Fruit fly (Drosophila melanogaster): ENCODE measurements around the gene del.

DNA sequence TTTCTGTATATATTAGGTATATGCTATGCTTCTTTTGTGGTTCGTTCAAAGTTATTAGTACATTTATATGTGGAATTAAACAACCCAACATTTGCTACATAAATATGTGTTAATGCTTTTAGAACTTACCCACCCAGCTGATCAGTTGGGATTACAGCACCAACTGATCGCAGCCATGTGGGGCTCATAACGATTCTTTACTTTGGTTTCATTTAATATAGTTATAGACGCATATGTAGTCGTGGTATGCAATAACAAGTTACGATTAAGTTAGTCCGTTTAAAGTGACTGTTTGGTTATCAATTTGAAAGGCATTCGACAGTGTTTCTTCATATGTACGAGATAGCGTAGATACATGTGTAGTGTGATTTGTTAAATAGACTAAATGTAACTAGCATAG, 12.6 kb downstream of the del start:
- TF ChIP-seq pan (optimal IDR thresholded peaks at IDR 0.05) (no peak), Dll (optimal IDR thresholded peaks at IDR 0.05) (no peak), usp (GFP tag; optimal IDR thresholded peaks at IDR 0.05) (no peak)
